Fruit fly (Drosophila melanogaster) whole organism, embryonic: ENCODE data around the gene brv3.

Experiments
- BEAF-32 ChIP-seq: fragments of 200-800 bp; sonication (Bioruptor generic); optimal IDR thresholded peaks from 3 replicates; lab custom pipeline; 2017; ENCODE audit warnings: missing biosample characterization, missing genetic modification characterization, mild to moderate bottlenecking, moderate library complexity, missing genetic modification reagents
- CG10431 ChIP-seq: fragments of 200-800 bp; sonication (Bioruptor generic); optimal IDR thresholded peaks from 3 replicates; lab custom pipeline; 2018; ENCODE audit warnings: missing biosample characterization, mild to moderate bottlenecking, missing genetic modification characterization
- CG10543 ChIP-seq: fragments of 200-800 bp; sonication (Bioruptor generic); optimal IDR thresholded peaks from 3 replicates; lab custom pipeline; 2017; ENCODE audit warnings: missing biosample characterization, mild to moderate bottlenecking, missing genetic modification characterization, moderate library complexity
- CG11456 ChIP-seq: fragments of 200-800 bp; sonication (Bioruptor generic); IDR thresholded peaks from 3 replicates; pipeline ENCODE4 v1.3.6; 2022; ENCODE audit warnings: missing biosample characterization, missing genetic modification characterization
- CG16863 ChIP-seq: fragments of 200-800 bp; sonication (Bioruptor generic); optimal IDR thresholded peaks from 3 replicates; lab custom pipeline; 2016; ENCODE audit warnings: missing biosample characterization, missing genetic modification characterization
- CG17829 ChIP-seq: fragments of 200-800 bp; optimal IDR thresholded peaks from 2 replicates; lab custom pipeline; 2019; ENCODE audit warnings: missing biosample characterization, mild to moderate bottlenecking, missing genetic modification characterization, moderate library complexity
- CG2116 ChIP-seq: fragments of 200-800 bp; sonication (Bioruptor generic); optimal IDR thresholded peaks from 3 replicates; lab custom pipeline; 2018; ENCODE audit warnings: missing biosample characterization, mild to moderate bottlenecking, missing genetic modification characterization
- CG31388 ChIP-seq: fragments of 200-800 bp; sonication (Bioruptor generic); optimal IDR thresholded peaks from 2 replicates; lab custom pipeline; 2016; ENCODE audit warnings: missing biosample characterization, missing genetic modification characterization
- CG34224 ChIP-seq: fragments of 200-800 bp; sonication (Bioruptor generic); IDR thresholded peaks from 3 replicates; pipeline ENCODE4 v1.3.6; 2022; ENCODE audit warnings: missing biosample characterization, missing genetic modification characterization; ENCODE audit not compliant: partially characterized antibody
- CG4282 ChIP-seq: fragments of 200-800 bp; sonication (Bioruptor generic); optimal IDR thresholded peaks from 2 replicates; lab custom pipeline; 2016; ENCODE audit warnings: missing biosample characterization, missing genetic modification characterization
- CG6175 ChIP-seq: fragments of 200-800 bp; sonication (Bioruptor generic); IDR thresholded peaks from 3 replicates; pipeline ENCODE4 v1.3.6; 2022; ENCODE audit warnings: missing biosample characterization, missing genetic modification characterization
- CG6813 ChIP-seq: fragments of 200-800 bp; sonication (Bioruptor generic); optimal IDR thresholded peaks from 2 replicates; lab custom pipeline; 2017; ENCODE audit warnings: missing biosample characterization, missing genetic modification characterization, mild to moderate bottlenecking, moderate library complexity, missing genetic modification reagents
- CG7928 ChIP-seq: fragments of 200-800 bp; sonication (Bioruptor generic); optimal IDR thresholded peaks from 2 replicates; lab custom pipeline; 2017; ENCODE audit warnings: missing biosample characterization, mild to moderate bottlenecking, missing genetic modification characterization
- CG8089 ChIP-seq: fragments of 200-800 bp; sonication (Bioruptor generic); optimal IDR thresholded peaks from 3 replicates; lab custom pipeline; 2016; ENCODE audit warnings: missing biosample characterization, missing genetic modification characterization
- CG8944 ChIP-seq: fragments of 200-800 bp; sonication (Bioruptor generic); optimal IDR thresholded peaks from 3 replicates; lab custom pipeline; 2016; ENCODE audit warnings: missing biosample characterization, missing genetic modification characterization
- CG9437 ChIP-seq: fragments of 200-800 bp; sonication (Bioruptor generic); optimal IDR thresholded peaks from 2 replicates; lab custom pipeline; 2018; ENCODE audit warnings: missing biosample characterization, mild to moderate bottlenecking, missing genetic modification characterization
- CG9876 ChIP-seq: fragments of 200-800 bp; sonication (Bioruptor generic); optimal IDR thresholded peaks from 2 replicates; lab custom pipeline; 2016; ENCODE audit warnings: missing biosample characterization, missing genetic modification characterization
- CoRest ChIP-seq: fragments of 200-800 bp; sonication (Bioruptor generic); optimal IDR thresholded peaks from 3 replicates; lab custom pipeline; 2018; ENCODE audit warnings: missing biosample characterization, mild to moderate bottlenecking, missing genetic modification characterization, moderate library complexity
- Dref ChIP-seq: fragments of 200-800 bp; sonication (Bioruptor generic); IDR thresholded peaks from 2 replicates; pipeline ENCODE4 v1.3.6; 2022; ENCODE audit warnings: missing biosample characterization, missing genetic modification characterization
- Elba2 ChIP-seq: fragments of 200-800 bp; sonication (Bioruptor generic); optimal IDR thresholded peaks from 3 replicates; lab custom pipeline; 2016; ENCODE audit warnings: missing biosample characterization, missing genetic modification characterization
- Hand ChIP-seq: fragments of 200-800 bp; sonication (Bioruptor generic); optimal IDR thresholded peaks from 2 replicates; lab custom pipeline; 2017; ENCODE audit warnings: mild to moderate bottlenecking, missing biosample characterization, missing genetic modification reagents, missing genetic modification characterization
- Hey ChIP-seq: fragments of 200-800 bp; sonication (Bioruptor generic); optimal IDR thresholded peaks from 3 replicates; lab custom pipeline; 2018; ENCODE audit warnings: missing biosample characterization, mild to moderate bottlenecking, missing genetic modification characterization
- HmgZ ChIP-seq: fragments of 200-800 bp; sonication (Bioruptor generic); optimal IDR thresholded peaks from 2 replicates; lab custom pipeline; 2018; ENCODE audit warnings: missing biosample characterization, mild to moderate bottlenecking, missing genetic modification characterization
- MBD-R2 ChIP-seq: fragments of 200-800 bp; sonication (Bioruptor generic); IDR thresholded peaks from 2 replicates; pipeline ENCODE4 v1.3.6; 2022; ENCODE audit warnings: missing biosample characterization, missing genetic modification characterization
- Med ChIP-seq: fragments of 200-800 bp; sonication (Bioruptor generic); peaks from one replicate; lab custom pipeline; 2016; ENCODE audit warnings: missing biosample characterization, missing genetic modification characterization, mild to moderate bottlenecking, inconsistent platforms, moderate library complexity
- Meics ChIP-seq: fragments of 200-800 bp; sonication (Bioruptor generic); optimal IDR thresholded peaks from 2 replicates; lab custom pipeline; 2017; ENCODE audit warnings: missing biosample characterization, mild to moderate bottlenecking, missing genetic modification characterization
- Sox102F ChIP-seq: fragments of 200-800 bp; sonication (Bioruptor generic); optimal IDR thresholded peaks from 2 replicates; lab custom pipeline; 2018; ENCODE audit warnings: missing biosample characterization, mild to moderate bottlenecking, missing genetic modification characterization, moderate library complexity
- Spps ChIP-seq: fragments of 200-800 bp; sonication (Bioruptor generic); optimal IDR thresholded peaks from 2 replicates; lab custom pipeline; 2018; ENCODE audit warnings: missing biosample characterization, mild to moderate bottlenecking, missing genetic modification characterization
- Trl ChIP-seq, 3 experiments: fragments of >200 bp in 2 of 3; fragments of 200-800 bp in 1 of 3; sonication (Bioruptor generic) in 1 of 3; optimal IDR thresholded peaks; 2 replicates in 1 of 3; 3 replicates in 2 of 3; lab custom pipeline; 2016 to 2017; ENCODE audit warnings: missing biosample characterization in 1 of 3, missing genetic modification characterization in 1 of 3
- ac ChIP-seq: fragments of 200-800 bp; sonication (Bioruptor generic); optimal IDR thresholded peaks from 3 replicates; lab custom pipeline; 2017; ENCODE audit warnings: missing biosample characterization, mild to moderate bottlenecking, missing genetic modification characterization
- aop ChIP-seq: fragments of 200-800 bp; sonication (Bioruptor generic); IDR thresholded peaks from 2 replicates; pipeline ENCODE4 v1.3.6; 2022; ENCODE audit warnings: missing biosample characterization, missing genetic modification characterization
- cad ChIP-seq: fragments of >200 bp; optimal IDR thresholded peaks from 2 replicates; lab custom pipeline; 2017; ENCODE audit warnings: missing biosample characterization, missing genetic modification characterization
- cg ChIP-seq: fragments of 200-800 bp; sonication (Bioruptor generic); optimal IDR thresholded peaks from 3 replicates; lab custom pipeline; 2019; ENCODE audit warnings: missing biosample characterization, mild to moderate bottlenecking, missing genetic modification characterization, moderate library complexity
- grau ChIP-seq: fragments of 200-800 bp; optimal IDR thresholded peaks from 3 replicates; lab custom pipeline; 2019; ENCODE audit warnings: missing biosample characterization, mild to moderate bottlenecking, missing genetic modification characterization, moderate library complexity
- gsb-n ChIP-seq: fragments of 200-800 bp; sonication (Bioruptor generic); optimal IDR thresholded peaks from 3 replicates; lab custom pipeline; 2018; ENCODE audit warnings: missing biosample characterization, mild to moderate bottlenecking, missing genetic modification characterization
- gt ChIP-seq: fragments of 200-800 bp; sonication (Bioruptor generic); IDR thresholded peaks from 2 replicates; pipeline ENCODE4 v1.3.6; 2022; ENCODE audit warnings: missing biosample characterization, missing genetic modification characterization
- h ChIP-seq: fragments of >200 bp; optimal IDR thresholded peaks from 2 replicates; lab custom pipeline; 2017
- hbn ChIP-seq: fragments of 200-800 bp; sonication (Bioruptor generic); IDR thresholded peaks from 2 replicates; pipeline ENCODE4 v1.3.6; 2022; ENCODE audit warnings: missing biosample characterization, missing genetic modification characterization; ENCODE audit not compliant: partially characterized antibody
- hth ChIP-seq: fragments of >200 bp; optimal IDR thresholded peaks from 2 replicates; lab custom pipeline; 2017; ENCODE audit warnings: inconsistent platforms
- mam ChIP-seq: fragments of 200-800 bp; sonication (Bioruptor generic); optimal IDR thresholded peaks from 3 replicates; lab custom pipeline; 2016; ENCODE audit warnings: missing biosample characterization, missing genetic modification characterization
- mld ChIP-seq: fragments of 200-800 bp; sonication (Bioruptor generic); IDR thresholded peaks from 3 replicates; pipeline ENCODE4 v1.3.6; 2022; ENCODE audit warnings: missing biosample characterization, missing genetic modification characterization; ENCODE audit not compliant: partially characterized antibody
- pita ChIP-seq: fragments of 200-800 bp; sonication (Bioruptor generic); optimal IDR thresholded peaks from 2 replicates; lab custom pipeline; 2017; ENCODE audit warnings: missing biosample characterization, mild to moderate bottlenecking, missing genetic modification characterization
- psq ChIP-seq: fragments of 200-800 bp; sonication (Bioruptor generic); optimal IDR thresholded peaks from 2 replicates; lab custom pipeline; 2017; ENCODE audit warnings: missing biosample characterization, missing genetic modification characterization
- pum ChIP-seq: fragments of 200-800 bp; sonication (Bioruptor generic); optimal IDR thresholded peaks from 2 replicates; lab custom pipeline; 2016; ENCODE audit warnings: missing biosample characterization, missing genetic modification characterization
- row ChIP-seq: fragments of 200-800 bp; sonication (Bioruptor generic); IDR thresholded peaks from 3 replicates; pipeline ENCODE4 v1.3.6; 2022; ENCODE audit warnings: missing biosample characterization, missing genetic modification characterization
- scrt ChIP-seq: fragments of 200-800 bp; sonication (Bioruptor generic); optimal IDR thresholded peaks from 2 replicates; lab custom pipeline; 2018; ENCODE audit warnings: missing biosample characterization, mild to moderate bottlenecking, missing genetic modification characterization, moderate library complexity
- sima ChIP-seq: fragments of 200-800 bp; sonication (Bioruptor generic); optimal IDR thresholded peaks from 2 replicates; lab custom pipeline; 2016; ENCODE audit warnings: missing biosample characterization, missing genetic modification characterization
- sob ChIP-seq: fragments of 200-800 bp; sonication (Bioruptor generic); IDR thresholded peaks from 2 replicates; pipeline ENCODE4 v1.3.6; 2022; ENCODE audit warnings: missing biosample characterization, missing genetic modification characterization
- tup ChIP-seq: fragments of 200-800 bp; sonication (Bioruptor generic); optimal IDR thresholded peaks from 2 replicates; lab custom pipeline; 2016; ENCODE audit warnings: missing biosample characterization, mild to moderate bottlenecking, missing genetic modification characterization, moderate library complexity
- vvl ChIP-seq: fragments of 200-800 bp; sonication (Bioruptor generic); IDR thresholded peaks from 2 replicates; pipeline ENCODE4 v1.3.6; 2022; ENCODE audit warnings: missing biosample characterization, missing genetic modification characterization
- zen2 ChIP-seq: fragments of 200-800 bp; sonication (Bioruptor generic); IDR thresholded peaks from 3 replicates; pipeline ENCODE4 v1.3.6; 2022; ENCODE audit warnings: missing biosample characterization, missing genetic modification characterization; ENCODE audit not compliant: partially characterized antibody

Gene brv3

DNA sequence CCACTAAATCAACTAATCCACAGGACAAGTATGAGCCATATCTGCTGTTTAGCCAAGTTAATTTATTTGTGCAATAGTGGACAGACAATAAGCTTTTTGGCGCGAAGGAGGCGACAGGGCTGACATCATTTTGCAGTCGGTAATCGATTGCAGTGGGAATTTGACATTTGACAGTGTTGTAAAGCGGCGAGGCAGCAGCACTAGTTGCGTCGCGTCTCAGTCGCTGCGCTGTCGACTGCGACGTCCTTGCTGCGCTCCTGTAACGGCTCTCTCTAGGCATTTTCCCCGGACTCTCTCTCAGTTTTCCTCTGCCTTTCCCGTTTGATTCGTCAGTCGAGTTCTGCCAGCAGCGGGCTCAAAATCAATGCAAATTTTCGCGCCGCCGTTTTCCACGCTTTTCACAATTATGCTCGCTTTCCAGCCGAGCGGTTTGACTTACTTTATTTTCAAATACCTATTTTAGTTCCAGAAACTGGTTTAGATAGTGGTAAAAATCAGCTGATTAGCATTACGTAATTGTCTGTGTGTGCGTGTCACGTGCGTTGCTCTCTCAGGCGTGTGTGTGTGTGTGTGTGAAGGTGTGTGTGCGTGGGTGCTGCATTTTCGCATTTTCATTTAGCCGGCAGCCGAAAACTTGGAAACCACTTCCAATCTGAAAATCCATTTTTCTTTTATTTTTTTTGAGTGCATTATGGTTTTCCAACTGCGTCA, 12.6 kb upstream of the brv3 start (continued):
- peak; percentile 6 for TF ChIP-seq Med (GFP tag; lab: Kevin White, UChicago)
- no peak for TF ChIP-seq CG4282 (GFP tag; lab: Kevin White, UChicago)
- TF ChIP-seq CG9876 (GFP tag; lab: Kevin White, UChicago), result no peak
- TF ChIP-seq CG9437 (GFP tag; lab: Kevin White, UChicago), result no peak
- TF ChIP-seq psq (GFP tag; lab: Kevin White, UChicago), result no peak
- peak; percentile 53 for TF ChIP-seq cg
- TF ChIP-seq mld (GFP tag; lab: Robert Waterston, UW), result no peak
- no peak for TF ChIP-seq sob (GFP tag; lab: Robert Waterston, UW)
- no peak for TF ChIP-seq Spps (tag; lab: Kevin White, UChicago)
- no peak for TF ChIP-seq cad (GFP tag; lab: Kevin White, UChicago)
- TF ChIP-seq Meics, result no peak
- no peak for TF ChIP-seq Elba2 (GFP tag; lab: Kevin White, UChicago)
- no peak for TF ChIP-seq CG34224 (GFP tag; lab: Robert Waterston, UW)
- no peak for TF ChIP-seq Sox102F
- no peak for TF ChIP-seq grau (tag; lab: Kevin White, UChicago)
- no peak for TF ChIP-seq CG6813 (GFP tag; lab: Kevin White, UChicago)
- no peak for TF ChIP-seq zen2 (GFP tag; lab: Robert Waterston, UW)
- TF ChIP-seq CG10431 (GFP tag; lab: Kevin White, UChicago), result no peak
- no peak for TF ChIP-seq CoRest (tag; lab: Kevin White, UChicago)
- no peak for TF ChIP-seq aop
- no peak for TF ChIP-seq Hand
- TF ChIP-seq row (GFP tag; lab: Robert Waterston, UW), result no peak
- no peak for TF ChIP-seq pita (GFP tag; lab: Kevin White, UChicago)
- TF ChIP-seq CG11456 (GFP tag; lab: Robert Waterston, UW), result no peak
- no peak for TF ChIP-seq gt (GFP tag; lab: Robert Waterston, UW)
- no peak for TF ChIP-seq MBD-R2 (GFP tag; lab: Robert Waterston, UW)
- no peak for TF ChIP-seq CG7928 (GFP tag; lab: Kevin White, UChicago)
- TF ChIP-seq mam (GFP tag; lab: Kevin White, UChicago), result no peak
- no peak for TF ChIP-seq h
- TF ChIP-seq gsb-n (tag; lab: Kevin White, UChicago), result no peak
- TF ChIP-seq scrt, result peak; percentile 79
- no peak for TF ChIP-seq CG10543 (GFP tag; lab: Kevin White, UChicago)
- no peak for TF ChIP-seq CG8089
- TF ChIP-seq hbn (GFP tag; lab: Robert Waterston, UW), result no peak
- peak; percentile 65 for TF ChIP-seq CG2116
- no peak for TF ChIP-seq vvl (GFP tag; lab: Robert Waterston, UW)
- TF ChIP-seq CG8944, result no peak
- TF ChIP-seq ac, result no peak
- TF ChIP-seq Trl (optimal IDR thresholded peaks at IDR 0.05; lab: Kevin White, UChicago), result peak; percentile 19 to 45
- no peak for TF ChIP-seq Trl (GFP tag; optimal IDR thresholded peaks at IDR 0.05; lab: Kevin White, UChicago)
- no peak for TF ChIP-seq CG17829
- TF ChIP-seq Dref (GFP tag; lab: Robert Waterston, UW), result peak; percentile 41; the same call in 1 of the 2 replicates
- TF ChIP-seq pum, result no peak
- no peak for TF ChIP-seq hth (lab: Kevin White, UChicago)
- TF ChIP-seq tup (GFP tag; lab: Kevin White, UChicago), result no peak
- no peak for TF ChIP-seq CG6175
- TF ChIP-seq CG31388 (GFP tag; lab: Kevin White, UChicago), result no peak
- no peak for TF ChIP-seq BEAF-32 (GFP tag; lab: Kevin White, UChicago)
- no peak for TF ChIP-seq sima (GFP tag; lab: Kevin White, UChicago)
- no peak for TF ChIP-seq CG16863 (GFP tag; lab: Kevin White, UChicago)
- no peak for TF ChIP-seq Hey
- TF ChIP-seq HmgZ, result no peak
